Fruit fly (Drosophila melanogaster) whole organism, embryonic: ENCODE results near the gene CG17344.
A peak's percentile ranks its signal among the peaks of the same experiment; 100 is the strongest.

Source experiments
- Atf3 ChIP-seq: fragments of 200-800 bp; sonication (Bioruptor generic); optimal IDR thresholded peaks from 3 replicates; lab custom pipeline; 2016; ENCODE audit warnings: missing biosample characterization, missing genetic modification characterization
- Awh ChIP-seq: fragments of 200-800 bp; sonication (Bioruptor generic); IDR thresholded peaks from 2 replicates; pipeline ENCODE4, ENCODE4 v1.3.6; 2022; ENCODE audit warnings: missing biosample characterization, missing genetic modification characterization
- CG11695 ChIP-seq: fragments of 200-800 bp; sonication (Bioruptor generic); IDR thresholded peaks from 3 replicates; pipeline ENCODE4 v1.3.6; 2022; ENCODE audit warnings: missing biosample characterization, missing genetic modification characterization
- CG11723 ChIP-seq: fragments of 200-800 bp; sonication (Bioruptor generic); optimal IDR thresholded peaks from 2 replicates; lab custom pipeline; 2017; ENCODE audit warnings: missing biosample characterization, mild to moderate bottlenecking, missing genetic modification characterization
- CG12769 ChIP-seq: fragments of 200-800 bp; sonication (Bioruptor generic); optimal IDR thresholded peaks from 2 replicates; lab custom pipeline; 2019; ENCODE audit warnings: missing biosample characterization, mild to moderate bottlenecking, missing genetic modification characterization, moderate library complexity
- CG13775 ChIP-seq: fragments of 200-800 bp; sonication (Bioruptor generic); optimal IDR thresholded peaks from 3 replicates; lab custom pipeline; 2017; ENCODE audit warnings: missing biosample characterization, mild to moderate bottlenecking, missing genetic modification characterization
- CG15269 ChIP-seq: fragments of 200-800 bp; sonication (Bioruptor generic); optimal IDR thresholded peaks from 2 replicates; lab custom pipeline; 2018; ENCODE audit warnings: missing biosample characterization, mild to moderate bottlenecking, missing genetic modification characterization, moderate library complexity
- CG1602 ChIP-seq: fragments of 200-800 bp; sonication (Bioruptor generic); optimal IDR thresholded peaks from 3 replicates; lab custom pipeline; 2016; ENCODE audit warnings: missing biosample characterization, missing genetic modification characterization
- CG1647 ChIP-seq: fragments of 200-800 bp; sonication (Bioruptor generic); optimal IDR thresholded peaks from 3 replicates; lab custom pipeline; 2016; ENCODE audit warnings: missing biosample characterization, missing genetic modification characterization
- CG17802 ChIP-seq: fragments of 200-800 bp; sonication (Bioruptor generic); optimal IDR thresholded peaks from 2 replicates; lab custom pipeline; 2018; ENCODE audit warnings: missing biosample characterization, mild to moderate bottlenecking, missing genetic modification characterization, moderate library complexity
- CG17829 ChIP-seq: fragments of 200-800 bp; optimal IDR thresholded peaks from 2 replicates; lab custom pipeline; 2019; ENCODE audit warnings: missing biosample characterization, mild to moderate bottlenecking, missing genetic modification characterization, moderate library complexity
- CG2199 ChIP-seq: fragments of 200-800 bp; sonication (Bioruptor generic); IDR thresholded peaks from 3 replicates; pipeline ENCODE4 v1.3.6; 2022; ENCODE audit warnings: missing biosample characterization, missing genetic modification characterization
- CG2202 ChIP-seq: fragments of 200-800 bp; sonication (Bioruptor generic); optimal IDR thresholded peaks from 2 replicates; lab custom pipeline; 2018; ENCODE audit warnings: missing biosample characterization, mild to moderate bottlenecking, missing genetic modification characterization
- CG3847 ChIP-seq: fragments of 200-800 bp; sonication (Bioruptor generic); IDR thresholded peaks from 2 replicates; pipeline ENCODE4 v1.3.6; 2022; ENCODE audit warnings: missing biosample characterization, missing genetic modification characterization
- CG3995 ChIP-seq: fragments of 200-800 bp; sonication (Bioruptor generic); optimal IDR thresholded peaks from 3 replicates; lab custom pipeline; 2016; ENCODE audit warnings: missing biosample characterization, missing genetic modification characterization
- CG4328 ChIP-seq: fragments of 200-800 bp; sonication (Bioruptor generic); optimal IDR thresholded peaks from 3 replicates; lab custom pipeline; 2017; ENCODE audit warnings: missing biosample characterization, missing genetic modification reagents, missing genetic modification characterization
- CG6791 ChIP-seq: fragments of 200-800 bp; sonication (Bioruptor generic); IDR thresholded peaks from 3 replicates; pipeline ENCODE4 v1.3.6; 2022; ENCODE audit warnings: missing biosample characterization, missing genetic modification characterization; ENCODE audit not compliant: partially characterized antibody
- CG7271 ChIP-seq: fragments of 200-800 bp; sonication (Bioruptor generic); optimal IDR thresholded peaks from 2 replicates; lab custom pipeline; 2018; ENCODE audit warnings: missing biosample characterization, mild to moderate bottlenecking, missing genetic modification characterization, moderate library complexity
- CG7839 ChIP-seq: fragments of 200-800 bp; sonication (Bioruptor generic); optimal IDR thresholded peaks from 3 replicates; lab custom pipeline; 2018; ENCODE audit warnings: missing biosample characterization, mild to moderate bottlenecking, missing genetic modification characterization, moderate library complexity
- CG9437 ChIP-seq: fragments of 200-800 bp; sonication (Bioruptor generic); optimal IDR thresholded peaks from 2 replicates; lab custom pipeline; 2018; ENCODE audit warnings: missing biosample characterization, mild to moderate bottlenecking, missing genetic modification characterization
- Eip74EF ChIP-seq, 2 experiments: fragments of 200-800 bp in 1 of 2; fragments of >200 bp in 1 of 2; sonication (Bioruptor generic) in 1 of 2; optimal IDR thresholded peaks; 2 replicates each; lab custom pipeline; 2017 to 2019; ENCODE audit warnings: missing biosample characterization in 2 of 2, missing genetic modification characterization in 2 of 2, mild to moderate bottlenecking in 1 of 2, moderate library complexity in 1 of 2
- GATAe ChIP-seq: fragments of 200-800 bp; sonication (Bioruptor generic); conservative IDR thresholded peaks from 2 replicates; pipeline ENCODE4 v1.3.6; 2022; ENCODE audit warnings: missing biosample characterization, missing genetic modification characterization
- Kr ChIP-seq: fragments of 200-800 bp; sonication (Bioruptor generic); optimal IDR thresholded peaks from 2 replicates; lab custom pipeline; 2017; ENCODE audit warnings: missing biosample characterization, mild to moderate bottlenecking, missing genetic modification characterization
- Nf-YC ChIP-seq: fragments of 200-800 bp; optimal IDR thresholded peaks from 3 replicates; lab custom pipeline; 2019; ENCODE audit warnings: missing biosample characterization, mild to moderate bottlenecking, missing genetic modification characterization, moderate library complexity
- Pdp1 ChIP-seq, 2 experiments: fragments of 200-800 bp; sonication (Bioruptor generic); optimal IDR thresholded peaks; 3 replicates each; lab custom pipeline; 2016; ENCODE audit warnings: missing biosample characterization in 2 of 2, missing genetic modification characterization in 2 of 2, mild to moderate bottlenecking in 1 of 2, moderate library complexity in 1 of 2
- Ravus ChIP-seq: fragments of 200-800 bp; sonication (Bioruptor generic); IDR thresholded peaks from 2 replicates; pipeline ENCODE4 v1.3.6; 2022; ENCODE audit warnings: missing biosample characterization, missing genetic modification characterization
- Scr ChIP-seq: fragments of 200-800 bp; sonication (Bioruptor generic); IDR thresholded peaks from 2 replicates; pipeline ENCODE4 v1.3.6; 2022; ENCODE audit warnings: missing biosample characterization, missing genetic modification characterization; ENCODE audit not compliant: partially characterized antibody
- abd-A ChIP-seq: fragments of 200-800 bp; sonication (Bioruptor generic); optimal IDR thresholded peaks from 3 replicates; lab custom pipeline; 2019; ENCODE audit warnings: missing biosample characterization, mild to moderate bottlenecking, missing genetic modification characterization, moderate library complexity
- caup ChIP-seq: fragments of 200-800 bp; sonication (Bioruptor generic); optimal IDR thresholded peaks from 3 replicates; lab custom pipeline; 2017; ENCODE audit warnings: missing biosample characterization, mild to moderate bottlenecking, missing genetic modification characterization, moderate library complexity; ENCODE audit not compliant: severe bottlenecking
- chm ChIP-seq: fragments of 200-800 bp; sonication (Bioruptor generic); IDR thresholded peaks from 2 replicates; pipeline ENCODE4 v1.3.6; 2022; ENCODE audit warnings: missing biosample characterization, missing genetic modification characterization
- esg ChIP-seq: fragments of 200-800 bp; sonication (Bioruptor generic); conservative IDR thresholded peaks from 2 replicates; pipeline ENCODE4 v1.3.6; 2022; ENCODE audit warnings: missing biosample characterization, missing genetic modification characterization
- ftz-f1 ChIP-seq: fragments of 200-800 bp; sonication (Bioruptor generic); optimal IDR thresholded peaks from 2 replicates; lab custom pipeline; 2016; ENCODE audit warnings: missing biosample characterization, missing genetic modification characterization
- grn ChIP-seq: fragments of 200-800 bp; sonication (Bioruptor generic); optimal IDR thresholded peaks from 3 replicates; lab custom pipeline; 2017; ENCODE audit warnings: missing biosample characterization, missing genetic modification characterization
- gsb-n ChIP-seq: fragments of 200-800 bp; sonication (Bioruptor generic); optimal IDR thresholded peaks from 3 replicates; lab custom pipeline; 2018; ENCODE audit warnings: missing biosample characterization, mild to moderate bottlenecking, missing genetic modification characterization
- ham ChIP-seq: fragments of 200-800 bp; sonication (Bioruptor generic); IDR thresholded peaks from 2 replicates; pipeline ENCODE4 v1.3.6; 2022; ENCODE audit warnings: missing biosample characterization, missing genetic modification characterization
- hth ChIP-seq: fragments of >200 bp; optimal IDR thresholded peaks from 2 replicates; lab custom pipeline; 2017; ENCODE audit warnings: inconsistent platforms
- insv ChIP-seq, 2 experiments: fragments of 200-800 bp; sonication (Bioruptor generic); optimal IDR thresholded peaks; 3 replicates each; lab custom pipeline; 2016 to 2018; ENCODE audit warnings: missing biosample characterization in 2 of 2, missing genetic modification characterization in 2 of 2
- oc ChIP-seq: fragments of 200-800 bp; sonication (Bioruptor generic); optimal IDR thresholded peaks from 2 replicates; lab custom pipeline; 2018; ENCODE audit warnings: missing biosample characterization, mild to moderate bottlenecking, missing genetic modification characterization, moderate library complexity
- pum ChIP-seq: fragments of 200-800 bp; sonication (Bioruptor generic); optimal IDR thresholded peaks from 2 replicates; lab custom pipeline; 2016; ENCODE audit warnings: missing biosample characterization, missing genetic modification characterization
- sc ChIP-seq, 3 experiments: fragments of >200 bp in 2 of 3; fragments of 200-800 bp in 1 of 3; sonication (Bioruptor generic) in 1 of 3; optimal IDR thresholded peaks; 2 replicates in 2 of 3; 3 replicates in 1 of 3; lab custom pipeline; 2017; ENCODE audit warnings: mild to moderate bottlenecking in 1 of 3, missing biosample characterization in 1 of 3, missing genetic modification characterization in 1 of 3, missing genetic modification reagents in 1 of 3
- sd ChIP-seq: fragments of 200-800 bp; sonication (Bioruptor generic); optimal IDR thresholded peaks from 3 replicates; lab custom pipeline; 2018; ENCODE audit warnings: missing biosample characterization, mild to moderate bottlenecking, missing genetic modification characterization, moderate library complexity
- sisA ChIP-seq: fragments of 200-800 bp; sonication (Bioruptor generic); IDR thresholded peaks from 2 replicates; pipeline ENCODE4 v1.3.6; 2022; ENCODE audit warnings: missing biosample characterization, missing genetic modification characterization
- tap ChIP-seq: fragments of 200-800 bp; optimal IDR thresholded peaks from 3 replicates; lab custom pipeline; 2019; ENCODE audit warnings: missing biosample characterization, mild to moderate bottlenecking, missing genetic modification characterization, moderate library complexity
- vvl ChIP-seq: fragments of 200-800 bp; sonication (Bioruptor generic); IDR thresholded peaks from 2 replicates; pipeline ENCODE4 v1.3.6; 2022; ENCODE audit warnings: missing biosample characterization, missing genetic modification characterization
- wdn ChIP-seq: fragments of 200-800 bp; sonication (Bioruptor generic); IDR thresholded peaks from 2 replicates; pipeline ENCODE4 v1.3.6; 2022; ENCODE audit warnings: missing biosample characterization, missing genetic modification characterization
- zfh2 ChIP-seq: fragments of 200-800 bp; sonication (Bioruptor generic); optimal IDR thresholded peaks from 2 replicates; lab custom pipeline; 2016; ENCODE audit warnings: missing biosample characterization, missing genetic modification characterization

CG17344 gene

DNA sequence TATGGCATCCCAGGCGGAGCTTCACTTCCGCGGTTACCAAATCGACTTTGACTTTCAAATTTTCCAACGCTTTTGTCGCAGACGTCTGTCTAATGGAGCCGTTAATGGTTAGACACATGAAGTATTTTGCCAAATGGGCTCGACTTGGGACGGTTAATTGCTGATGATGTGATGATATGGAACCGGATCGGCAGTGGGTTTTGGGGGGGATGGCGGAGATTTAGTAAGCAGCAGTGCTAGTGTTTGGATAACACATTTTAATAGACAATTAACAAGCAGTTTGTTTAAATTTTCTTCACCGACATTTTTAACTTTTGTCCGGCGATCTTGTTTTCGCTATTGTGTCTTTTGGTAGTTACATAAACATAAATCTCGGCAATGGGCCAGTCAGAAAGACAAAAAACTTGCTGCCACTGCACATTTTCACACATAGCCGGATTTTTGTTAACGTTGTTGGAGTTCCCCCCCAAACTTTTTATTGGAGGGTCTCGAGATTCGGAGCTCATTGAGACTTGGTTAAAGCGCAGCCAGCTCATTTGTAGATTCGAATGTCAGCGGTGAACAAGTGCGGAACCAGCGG, 7.9 kb downstream of the CG17344 start, which contains the start of gene amd:
TSS of gene amd (plus strand) at position 530 of the 580 bp plus-strand sequence.
- no peak for TF ChIP-seq Nf-YC (tag; lab: Kevin White, UChicago)
- TF ChIP-seq oc = no peak
- no peak for TF ChIP-seq Kr (GFP tag; lab: Kevin White, UChicago)
- TF ChIP-seq abd-A (tag; lab: Kevin White, UChicago) = peak; percentile 72
- no peak for TF ChIP-seq Atf3 (GFP tag; lab: Kevin White, UChicago)
- no peak for TF ChIP-seq CG7271 (tag; lab: Kevin White, UChicago)
- TF ChIP-seq CG2199 (GFP tag; lab: Robert Waterston, UW) = no peak
- TF ChIP-seq ham = no peak
- no peak for TF ChIP-seq CG9437 (GFP tag; lab: Kevin White, UChicago)
- TF ChIP-seq CG12769 (tag; lab: Kevin White, UChicago) = no peak
- TF ChIP-seq vvl (GFP tag; lab: Robert Waterston, UW) = peak; percentile 46; the same call in 1 of the 2 replicates
- no peak for TF ChIP-seq wdn (GFP tag; lab: Robert Waterston, UW)
- no peak for TF ChIP-seq zfh2 (GFP tag; lab: Kevin White, UChicago)
- no peak for TF ChIP-seq CG3847 (GFP tag; lab: Robert Waterston, UW)
- TF ChIP-seq CG3995 (GFP tag; lab: Kevin White, UChicago) = no peak
- no peak for TF ChIP-seq CG4328
- no peak for TF ChIP-seq CG7839 (tag; lab: Kevin White, UChicago)
- TF ChIP-seq CG1647 (GFP tag; lab: Kevin White, UChicago) = no peak
- TF ChIP-seq tap (tag; lab: Kevin White, UChicago) = no peak
- no peak for TF ChIP-seq CG17829 (tag; lab: Kevin White, UChicago)
- no peak for TF ChIP-seq Ravus (GFP tag; lab: Robert Waterston, UW)
- TF ChIP-seq hth (lab: Kevin White, UChicago) = no peak
- TF ChIP-seq CG17802 (tag; lab: Kevin White, UChicago) = no peak
- no peak for TF ChIP-seq Scr
- TF ChIP-seq CG1602 (GFP tag; lab: Kevin White, UChicago) = no peak
- no peak for TF ChIP-seq pum
- TF ChIP-seq sisA (GFP tag; lab: Robert Waterston, UW) = no peak
- TF ChIP-seq chm (GFP tag; lab: Robert Waterston, UW) = no peak
- peak in 1 of 2 experiments; percentile 53 for TF ChIP-seq Pdp1 (GFP tag; optimal IDR thresholded peaks at IDR 0.05; lab: Kevin White, UChicago)
- TF ChIP-seq gsb-n (tag; lab: Kevin White, UChicago) = no peak
- TF ChIP-seq Awh (GFP tag; lab: Robert Waterston, UW) = peak; percentile 66; the same call in 1 of the 2 replicates
- TF ChIP-seq ftz-f1 (GFP tag; lab: Kevin White, UChicago) = no peak
- no peak for TF ChIP-seq insv (GFP tag; optimal IDR thresholded peaks at IDR 0.05; lab: Kevin White, UChicago)
- TF ChIP-seq CG15269 (tag; lab: Kevin White, UChicago) = peak; percentile 10
- no peak for TF ChIP-seq CG11723 (GFP tag; lab: Kevin White, UChicago)
- TF ChIP-seq GATAe (GFP tag; lab: Robert Waterston, UW) = no peak
- TF ChIP-seq sd = peak; percentile 29
- no peak for TF ChIP-seq CG2202 (tag; lab: Kevin White, UChicago)
- TF ChIP-seq CG11695 (GFP tag; lab: Robert Waterston, UW) = no peak
- peak; percentile 49 for TF ChIP-seq grn
- no peak for TF ChIP-seq CG6791 (GFP tag; lab: Robert Waterston, UW)
- TF ChIP-seq esg (GFP tag; lab: Robert Waterston, UW) = no peak
- TF ChIP-seq caup (GFP tag; lab: Kevin White, UChicago) = no peak
- peak in 1 of 2 experiments; percentile 77 for TF ChIP-seq Eip74EF (GFP tag; optimal IDR thresholded peaks at IDR 0.05; lab: Kevin White, UChicago)
- TF ChIP-seq sc (optimal IDR thresholded peaks at IDR 0.05; lab: Kevin White, UChicago) = no peak
- TF ChIP-seq sc (GFP tag; optimal IDR thresholded peaks at IDR 0.05; lab: Kevin White, UChicago) = no peak
- no peak for TF ChIP-seq CG13775 (GFP tag; lab: Kevin White, UChicago)
- TF ChIP-seq, all 482 proteins: peak for 8
